Fruit fly (Drosophila melanogaster): Measurements from ENCODE around the gene CG15545.

The CG15545 gene

dm6 chr3R:30872301-30873044, at the start of gene CG15545:
TSS of gene CG15545 (minus strand) at chr3R:30872351.
- no peak for TF ChIP-seq CG8478 (optimal IDR thresholded peaks at IDR 0.05)
- TF ChIP-seq CTCF (optimal IDR thresholded peaks at IDR 0.05): no peak

- no peak for TF ChIP-seq CTCF (optimal IDR thresholded peaks at IDR 0.05)
- TF ChIP-seq CG8478 (optimal IDR thresholded peaks at IDR 0.05): no peak
Observed at dm6 chr3R:30918872-30919271, 46.7 kb upstream of the CG15545 start.

dm6 chr3R:30916024-30916423, 43.9 kb upstream of the CG15545 start:
- TF ChIP-seq CTCF (optimal IDR thresholded peaks at IDR 0.05): no peak
- TF ChIP-seq CG8478 (optimal IDR thresholded peaks at IDR 0.05): no peak

DNA sequence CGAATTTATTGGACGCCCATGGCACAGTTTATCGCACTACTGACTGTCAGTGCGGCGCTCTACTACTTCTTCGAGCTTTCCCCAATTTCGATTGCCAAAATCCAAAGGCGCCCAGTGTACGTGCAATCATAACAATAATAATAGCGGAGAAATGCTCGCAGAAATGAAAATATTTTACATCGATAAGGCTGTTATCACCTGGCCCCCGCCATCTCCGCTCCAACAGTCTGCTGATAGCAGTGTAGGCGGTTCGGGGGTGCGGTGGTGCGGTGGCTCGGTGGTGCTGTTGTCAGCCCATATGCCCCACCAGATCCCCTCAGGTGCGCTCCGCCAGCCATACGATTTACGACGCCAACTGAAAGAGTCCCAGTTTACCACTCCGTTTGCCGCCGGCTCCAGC, 43.1 kb upstream of the CG15545 start:
- no peak for TF ChIP-seq CG8478 (optimal IDR thresholded peaks at IDR 0.05)
- TF ChIP-seq CTCF (optimal IDR thresholded peaks at IDR 0.05): no peak

dm6 chr3R:30913704-30914103, 41.6 kb upstream of the CG15545 start:
- TF ChIP-seq CTCF (optimal IDR thresholded peaks at IDR 0.05) (no peak), CG8478 (optimal IDR thresholded peaks at IDR 0.05) (no peak)

DNA sequence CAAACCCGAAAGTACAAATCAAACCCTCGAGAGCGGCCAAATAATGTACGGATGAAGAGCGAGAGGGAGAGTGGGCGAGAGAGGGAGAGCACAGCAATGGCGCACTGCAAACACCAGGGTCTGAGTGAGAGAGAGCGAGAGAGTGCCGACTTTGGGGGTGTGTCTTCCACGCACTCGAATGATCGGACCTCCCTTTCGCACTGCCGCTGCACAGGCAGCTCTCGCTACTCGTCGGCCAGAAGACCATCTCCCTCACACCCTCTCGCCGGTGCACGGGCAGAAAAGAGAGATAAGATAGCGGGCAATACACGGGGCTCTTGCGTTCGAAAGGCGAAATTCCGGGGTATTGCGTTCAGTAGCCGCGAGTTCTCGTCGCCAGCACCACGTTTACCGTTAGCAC, 40.3 kb upstream of the CG15545 start, which contains the start of gene Ptx1:
Gene Ptx1, plus strand, starts transcription at position 353 of the 400 bp plus-strand sequence.
- TF ChIP-seq CG8478 (optimal IDR thresholded peaks at IDR 0.05) (peak; percentile 82), CTCF (optimal IDR thresholded peaks at IDR 0.05) (peak; percentile 58 to 82)

DNA sequence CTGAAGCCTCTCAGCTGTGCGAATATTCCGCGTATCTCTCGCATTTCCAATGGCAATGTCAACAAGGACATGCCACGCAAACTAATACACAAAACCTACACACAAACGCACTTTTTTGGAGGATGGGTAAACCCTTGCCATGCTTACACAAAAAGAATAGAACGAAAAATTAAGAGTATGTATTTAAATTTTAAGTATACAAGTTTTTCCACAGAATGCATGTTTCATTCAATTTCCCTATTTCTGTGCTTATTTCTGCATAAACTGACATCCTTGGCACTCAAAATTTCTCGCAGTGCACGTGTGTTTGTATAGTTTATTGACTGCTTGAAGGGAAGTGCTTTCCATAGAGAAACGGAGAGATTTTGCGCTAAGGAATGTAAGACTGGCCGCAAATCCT, 37.7 kb upstream of the CG15545 start:
- TF ChIP-seq CG8478 (optimal IDR thresholded peaks at IDR 0.05) (no peak), CTCF (optimal IDR thresholded peaks at IDR 0.05) (no peak)

dm6 chr3R:30909032-30909431, 36.9 kb upstream of the CG15545 start:
- TF ChIP-seq CG8478 (optimal IDR thresholded peaks at IDR 0.05) (no peak), CTCF (optimal IDR thresholded peaks at IDR 0.05) (no peak)

DNA sequence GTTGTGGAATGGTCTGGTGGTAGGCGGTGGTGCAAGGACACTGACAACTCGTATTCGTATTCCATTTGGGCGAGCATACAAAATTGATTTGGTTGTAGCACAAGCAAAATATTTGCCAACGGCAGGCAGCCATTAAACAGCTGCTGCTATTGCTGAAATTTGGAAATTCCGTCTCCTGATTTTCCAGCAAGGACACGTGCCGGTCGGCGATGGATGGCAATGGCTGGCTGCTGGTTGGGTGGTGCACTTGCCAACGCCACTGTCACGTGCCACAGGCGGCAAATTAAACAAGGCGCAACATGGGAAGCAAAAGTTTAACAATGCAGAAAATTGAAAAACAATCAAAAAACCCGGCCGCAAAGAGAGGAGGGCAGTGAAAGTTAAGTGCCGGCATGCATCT, 31.8 kb upstream of the CG15545 start:
- TF ChIP-seq CTCF (optimal IDR thresholded peaks at IDR 0.05) (no peak), CG8478 (optimal IDR thresholded peaks at IDR 0.05) (no peak)

DNA sequence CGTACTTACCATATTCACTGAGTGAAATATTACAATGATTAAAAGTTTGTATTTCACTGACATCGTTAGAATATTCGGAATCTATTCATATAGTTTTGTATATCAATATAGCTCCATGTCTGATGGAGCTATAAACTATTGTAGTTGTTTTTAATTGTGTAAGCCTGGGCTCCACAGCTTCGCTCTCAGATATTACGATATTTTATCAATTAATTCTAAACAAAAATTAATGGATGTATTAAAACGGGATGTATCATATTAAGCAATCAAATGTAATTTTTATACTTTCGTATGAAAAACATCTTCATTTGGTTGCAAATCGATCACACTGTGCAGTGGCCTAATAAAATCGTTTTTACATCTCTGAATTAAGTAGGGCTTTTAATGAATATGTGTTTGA, 29.9 kb upstream of the CG15545 start, which contains the start of gene CG33483:
Gene CG33483, minus strand, starts transcription at position 101 of the 400 bp plus-strand sequence.
- TF ChIP-seq CG8478 (optimal IDR thresholded peaks at IDR 0.05): no peak
- TF ChIP-seq CTCF (optimal IDR thresholded peaks at IDR 0.05): no peak

dm6 chr3R:30893738-30894137, 21.6 kb upstream of the CG15545 start, which contains the start of gene Cyp4c3:
TSS of gene Cyp4c3 (plus strand) at chr3R:30894038.
- TF ChIP-seq CG8478 (optimal IDR thresholded peaks at IDR 0.05) (no peak), CTCF (optimal IDR thresholded peaks at IDR 0.05) (no peak)

dm6 chr3R:30890045-30890444, 17.9 kb upstream of the CG15545 start:
- no peak for TF ChIP-seq CTCF (optimal IDR thresholded peaks at IDR 0.05)

- TF ChIP-seq CTCF (optimal IDR thresholded peaks at IDR 0.05): peak; percentile 68 to 69
- no peak for TF ChIP-seq CG8478 (optimal IDR thresholded peaks at IDR 0.05)
Observed at dm6 chr3R:30888550-30889259, 16.6 kb upstream of the CG15545 start, which contains the start of gene Sap-r. TSS of gene Sap-r (minus strand) at chr3R:30889062.

dm6 chr3R:30887711-30888549, 15.8 kb upstream of the CG15545 start:
- TF ChIP-seq CG8478 (optimal IDR thresholded peaks at IDR 0.05): no peak
- TF ChIP-seq CTCF (optimal IDR thresholded peaks at IDR 0.05): no peak

dm6 chr3R:30887302-30887701, 15.2 kb upstream of the CG15545 start:
- TF ChIP-seq CG8478 (optimal IDR thresholded peaks at IDR 0.05) (no peak), CTCF (optimal IDR thresholded peaks at IDR 0.05) (no peak)
